Worm (Caenorhabditis elegans): ENCODE results near the gene srx-44.

DNA sequence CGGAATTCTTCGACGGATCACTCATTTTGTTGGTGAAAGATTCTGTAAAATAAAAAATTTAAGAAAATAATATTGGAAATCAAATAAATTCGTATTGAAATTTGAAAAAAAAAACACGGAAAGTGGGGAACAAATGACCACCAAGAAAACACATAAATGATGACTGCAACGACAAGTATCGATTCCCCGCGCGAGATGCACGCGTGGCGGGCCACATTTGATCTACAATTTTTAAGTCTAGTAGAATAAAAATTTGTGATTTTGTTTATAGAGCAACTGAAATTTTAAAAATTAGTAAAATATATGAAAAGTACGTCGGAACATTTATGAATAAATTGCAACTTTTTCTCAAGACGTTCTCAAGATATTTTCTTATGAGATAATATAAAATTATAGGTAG lies 34.9 kb downstream of the srx-44 start, which contains the start of gene F14H3.4:
- TF ChIP-seq T22C8.4 (GFP tag; IDR thresholded peaks at IDR 0.05) = no peak
- no peak for TF ChIP-seq ref-1 (GFP tag; conservative IDR thresholded peaks at IDR 0.05)
- TF ChIP-seq tab-1 (GFP tag; IDR thresholded peaks at IDR 0.05) = no peak
- no peak for TF ChIP-seq flt-1 (GFP tag; IDR thresholded peaks at IDR 0.05)

Measured in whole organism, midembryonic.